Fruit fly (Drosophila melanogaster) whole organism, pupa: Measurements from ENCODE around the gene CG31525.

Source experiments
- CG14655 ChIP-seq: fragments of 200-800 bp; sonication (Bioruptor generic); optimal IDR thresholded peaks from 3 replicates; lab custom pipeline; 2017; ENCODE audit warnings: mild to moderate bottlenecking, missing biosample characterization, missing genetic modification reagents, missing genetic modification characterization
- CG4496 ChIP-seq: fragments of 200-800 bp; sonication (Bioruptor generic); IDR thresholded peaks from 3 replicates; pipeline ENCODE4 v1.3.6; 2022; ENCODE audit warnings: missing biosample characterization, missing genetic modification characterization
- CG9948 ChIP-seq: fragments of 200-800 bp; sonication (Bioruptor generic); optimal IDR thresholded peaks from 2 replicates; lab custom pipeline; 2018; ENCODE audit warnings: missing biosample characterization, mild to moderate bottlenecking, missing genetic modification characterization, moderate library complexity
- fd96Ca ChIP-seq: fragments of 200-800 bp; sonication (Bioruptor generic); IDR thresholded peaks from 3 replicates; pipeline ENCODE4 v1.3.6; 2022; ENCODE audit warnings: missing biosample characterization, missing genetic modification characterization

DNA sequence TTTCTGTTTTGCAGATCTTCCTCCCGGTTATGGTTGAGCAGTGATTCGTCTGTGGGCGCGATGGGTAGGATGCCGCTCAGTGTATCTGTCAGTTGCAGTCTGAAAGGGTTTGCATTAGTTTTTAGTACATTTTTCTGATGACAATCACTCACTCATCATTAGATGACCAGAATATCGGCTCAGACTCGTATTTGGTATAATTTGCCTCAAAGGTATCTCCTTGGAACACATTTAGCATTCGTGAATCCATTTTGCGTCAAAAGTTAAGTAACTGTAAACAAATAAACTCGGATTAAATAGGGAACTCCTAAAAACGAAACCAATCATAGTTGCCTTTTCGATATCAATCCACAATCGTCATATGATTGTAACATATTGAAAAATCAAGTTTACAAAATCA, at the start of gene CG31525:
- TF ChIP-seq CG4496 (GFP tag; lab: Robert Waterston, UW) = no peak
- TF ChIP-seq CG9948 (tag; lab: Kevin White, UChicago) = no peak
- TF ChIP-seq CG14655 = no peak
- TF ChIP-seq fd96Ca (GFP tag; lab: Robert Waterston, UW) = no peak
